Worm (Caenorhabditis elegans) whole organism, L3 larva: ENCODE measurements around the gene fbxc-22.

Experiments
- ama-1 ChIP-seq: fragments of 150-350 bp; optimal IDR thresholded peaks from 2 replicates; lab custom pipeline; 2018
- ceh-16 ChIP-seq: sonication (generic microtip); optimal IDR thresholded peaks from 2 replicates; lab custom pipeline; 2017; ENCODE audit warnings: missing biosample characterization, missing genetic modification characterization
- ceh-9 ChIP-seq: sonication (generic microtip); optimal IDR thresholded peaks from 2 replicates; lab custom pipeline; 2018; ENCODE audit warnings: missing biosample characterization, missing genetic modification characterization
- elt-1 ChIP-seq: fragments of 150-350 bp; optimal IDR thresholded peaks from 2 replicates; lab custom pipeline; 2014; ENCODE audit warnings: missing biosample characterization, missing genetic modification characterization
- fkh-10 ChIP-seq: sonication (generic microtip); optimal IDR thresholded peaks from 2 replicates; lab custom pipeline; 2017; ENCODE audit warnings: missing biosample characterization, missing genetic modification reagents, missing genetic modification characterization
- lin-39 ChIP-seq: fragments of 150-350 bp; optimal IDR thresholded peaks from 2 replicates; lab custom pipeline; 2018; ENCODE audit warnings: missing biosample characterization, missing genetic modification reagents, missing genetic modification characterization
- mdl-1 ChIP-seq: fragments of 150-350 bp; optimal IDR thresholded peaks from 2 replicates; lab custom pipeline; 2014; ENCODE audit warnings: missing biosample characterization, missing genetic modification characterization
- nhr-12 ChIP-seq: fragments of 150-350 bp; optimal IDR thresholded peaks from 2 replicates; lab custom pipeline; 2014; ENCODE audit warnings: missing biosample characterization, missing genetic modification characterization
- nhr-23 ChIP-seq: fragments of 150-350 bp; optimal IDR thresholded peaks from 2 replicates; lab custom pipeline; 2014; ENCODE audit warnings: missing biosample characterization, missing genetic modification reagents, missing genetic modification characterization
- nhr-25 ChIP-seq: sonication (generic microtip); optimal IDR thresholded peaks from 2 replicates; lab custom pipeline; 2017; ENCODE audit warnings: missing biosample characterization, missing genetic modification characterization
- pqm-1 ChIP-seq: fragments of 150-350 bp; optimal IDR thresholded peaks from 2 replicates; lab custom pipeline; 2017; ENCODE audit warnings: missing biosample characterization, missing genetic modification characterization, inconsistent platforms
- tbx-2 ChIP-seq: sonication (generic microtip); optimal IDR thresholded peaks from 2 replicates; lab custom pipeline; 2016; ENCODE audit warnings: mild to moderate bottlenecking, missing genetic modification characterization, missing compliant biosample characterization
- unc-62 ChIP-seq: fragments of 150-350 bp; sonication (generic microtip); optimal IDR thresholded peaks from 4 replicates; lab custom pipeline; 2014; ENCODE audit warnings: missing biosample characterization, missing genetic modification reagents, missing genetic modification characterization
- ztf-4 ChIP-seq: fragments of 150-350 bp; optimal IDR thresholded peaks from 2 replicates; lab custom pipeline; 2014; ENCODE audit warnings: missing biosample characterization, missing genetic modification characterization

DNA sequence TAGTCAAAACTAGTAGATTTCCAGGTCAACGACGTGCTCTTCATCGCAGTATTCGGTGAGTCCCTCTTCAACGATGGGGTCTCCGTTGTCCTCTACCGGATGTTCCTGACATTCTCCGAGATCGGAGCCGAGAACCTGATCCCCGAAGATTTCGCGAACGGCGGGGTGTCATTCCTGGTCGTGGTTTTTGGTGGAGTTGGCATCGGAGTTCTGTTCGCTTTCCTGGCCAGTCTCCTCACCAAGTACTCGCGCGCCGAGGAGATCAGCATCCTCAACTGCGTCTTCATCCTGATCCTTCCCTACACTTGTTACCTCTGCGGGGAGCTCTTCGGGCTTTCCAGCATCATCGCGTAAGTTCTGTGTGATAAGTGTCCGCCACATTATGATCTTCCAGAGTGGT is 18.2 kb downstream of the fbxc-22 start:
- no peak for TF ChIP-seq lin-39 (tag; lab: Kevin White, UChicago)
- TF ChIP-seq elt-1, result no peak
- TF ChIP-seq tbx-2 (tag; lab: Kevin White, UChicago), result no peak
- no peak for TF ChIP-seq nhr-12
- TF ChIP-seq nhr-25 (tag; lab: Kevin White, UChicago), result no peak
- TF ChIP-seq ztf-4 (tag; lab: Kevin White, UChicago), result no peak
- no peak for TF ChIP-seq ceh-9
- no peak for TF ChIP-seq unc-62 (GFP tag; lab: Kevin White, UChicago)
- TF ChIP-seq ama-1 (lab: Kevin White, UChicago), result no peak
- no peak for TF ChIP-seq ceh-16 (tag; lab: Kevin White, UChicago)
- no peak for TF ChIP-seq pqm-1 (tag; lab: Kevin White, UChicago)
- no peak for TF ChIP-seq fkh-10 (GFP tag; lab: Kevin White, UChicago)
- no peak for TF ChIP-seq nhr-23 (tag; lab: Kevin White, UChicago)
- TF ChIP-seq mdl-1 (tag; lab: Kevin White, UChicago), result no peak
